Fruit fly (Drosophila melanogaster) whole organism, embryonic: ENCODE data around the gene CG12171.

Experiments
- Adf1 ChIP-seq: fragments of 200-800 bp; sonication (Bioruptor generic); IDR thresholded peaks from 2 replicates; pipeline ENCODE4 v1.3.6; 2022; ENCODE audit warnings: missing biosample characterization, missing genetic modification characterization
- Awh ChIP-seq: fragments of 200-800 bp; sonication (Bioruptor generic); IDR thresholded peaks from 2 replicates; pipeline ENCODE4, ENCODE4 v1.3.6; 2022; ENCODE audit warnings: missing biosample characterization, missing genetic modification characterization
- Bdp1 ChIP-seq: fragments of 200-800 bp; sonication (Bioruptor generic); optimal IDR thresholded peaks from 3 replicates; lab custom pipeline; 2016; ENCODE audit warnings: missing biosample characterization, missing genetic modification characterization
- CG10366 ChIP-seq: fragments of 200-800 bp; sonication (Bioruptor generic); IDR thresholded peaks from 2 replicates; pipeline ENCODE4 v1.3.6; 2022; ENCODE audit warnings: missing biosample characterization, missing genetic modification characterization
- CG10431 ChIP-seq: fragments of 200-800 bp; sonication (Bioruptor generic); optimal IDR thresholded peaks from 3 replicates; lab custom pipeline; 2018; ENCODE audit warnings: missing biosample characterization, mild to moderate bottlenecking, missing genetic modification characterization
- CG10543 ChIP-seq: fragments of 200-800 bp; sonication (Bioruptor generic); optimal IDR thresholded peaks from 3 replicates; lab custom pipeline; 2017; ENCODE audit warnings: missing biosample characterization, mild to moderate bottlenecking, missing genetic modification characterization, moderate library complexity
- CG12744 ChIP-seq: fragments of 200-800 bp; sonication (Bioruptor generic); optimal IDR thresholded peaks from 2 replicates; lab custom pipeline; 2016; ENCODE audit warnings: missing biosample characterization, missing genetic modification characterization
- CG13287 ChIP-seq: fragments of 200-800 bp; sonication (Bioruptor generic); IDR thresholded peaks from 2 replicates; pipeline ENCODE4 v1.3.6; 2022; ENCODE audit warnings: missing biosample characterization, missing genetic modification characterization; ENCODE audit not compliant: partially characterized antibody
- CG15514 ChIP-seq: fragments of 200-800 bp; sonication (Bioruptor generic); optimal IDR thresholded peaks from 3 replicates; lab custom pipeline; 2017; ENCODE audit warnings: missing biosample characterization, missing genetic modification characterization, mild to moderate bottlenecking, moderate library complexity, missing genetic modification reagents
- CG17186 ChIP-seq: fragments of 200-800 bp; sonication (Bioruptor generic); optimal IDR thresholded peaks from 3 replicates; lab custom pipeline; 2017; ENCODE audit warnings: missing biosample characterization, missing genetic modification reagents, missing genetic modification characterization
- CG17361 ChIP-seq: fragments of 200-800 bp; sonication (Bioruptor generic); IDR thresholded peaks from 3 replicates; pipeline ENCODE4 v1.3.6; 2022; ENCODE audit warnings: missing biosample characterization, missing genetic modification characterization
- CG2116 ChIP-seq: fragments of 200-800 bp; sonication (Bioruptor generic); optimal IDR thresholded peaks from 3 replicates; lab custom pipeline; 2018; ENCODE audit warnings: missing biosample characterization, mild to moderate bottlenecking, missing genetic modification characterization
- CG2120 ChIP-seq: fragments of 200-800 bp; sonication (Bioruptor generic); optimal IDR thresholded peaks from 3 replicates; lab custom pipeline; 2016; ENCODE audit warnings: missing biosample characterization, missing genetic modification characterization
- CG3407 ChIP-seq: fragments of 200-800 bp; sonication (Bioruptor generic); optimal IDR thresholded peaks from 2 replicates; lab custom pipeline; 2018; ENCODE audit warnings: missing biosample characterization, mild to moderate bottlenecking, missing genetic modification characterization
- CG34224 ChIP-seq: fragments of 200-800 bp; sonication (Bioruptor generic); IDR thresholded peaks from 3 replicates; pipeline ENCODE4 v1.3.6; 2022; ENCODE audit warnings: missing biosample characterization, missing genetic modification characterization; ENCODE audit not compliant: partially characterized antibody
- CG34376 ChIP-seq: fragments of 200-800 bp; sonication (Bioruptor generic); optimal IDR thresholded peaks from 2 replicates; lab custom pipeline; 2018; ENCODE audit warnings: missing biosample characterization, mild to moderate bottlenecking, missing genetic modification characterization
- CG4730 ChIP-seq: fragments of 200-800 bp; sonication (Bioruptor generic); IDR thresholded peaks from 2 replicates; pipeline ENCODE4 v1.3.6; 2022; ENCODE audit warnings: missing biosample characterization, missing genetic modification characterization
- CG7271 ChIP-seq: fragments of 200-800 bp; sonication (Bioruptor generic); optimal IDR thresholded peaks from 2 replicates; lab custom pipeline; 2018; ENCODE audit warnings: missing biosample characterization, mild to moderate bottlenecking, missing genetic modification characterization, moderate library complexity
- CG8290 ChIP-seq, 3 experiments: fragments of 200-800 bp; sonication (Bioruptor generic); optimal IDR thresholded peaks; 2 replicates each; lab custom pipeline; 2016 to 2019; ENCODE audit warnings: missing biosample characterization in 3 of 3, missing genetic modification characterization in 3 of 3, mild to moderate bottlenecking in 2 of 3, moderate library complexity in 1 of 3
- Dp ChIP-seq: fragments of 200-800 bp; sonication (Bioruptor generic); optimal IDR thresholded peaks from 2 replicates; lab custom pipeline; 2018; ENCODE audit warnings: missing biosample characterization, mild to moderate bottlenecking, missing genetic modification characterization, moderate library complexity
- Dref ChIP-seq: fragments of 200-800 bp; sonication (Bioruptor generic); IDR thresholded peaks from 2 replicates; pipeline ENCODE4 v1.3.6; 2022; ENCODE audit warnings: missing biosample characterization, missing genetic modification characterization
- E2f2 ChIP-seq: fragments of 200-800 bp; sonication (Bioruptor generic); IDR thresholded peaks from 2 replicates; pipeline ENCODE4 v1.3.6; 2022; ENCODE audit warnings: missing biosample characterization, missing genetic modification characterization
- H15 ChIP-seq: fragments of 200-800 bp; sonication (Bioruptor generic); IDR thresholded peaks from 3 replicates; pipeline ENCODE4 v1.3.6; 2022; ENCODE audit warnings: missing biosample characterization, missing genetic modification characterization
- Hmx ChIP-seq: fragments of 200-800 bp; sonication (Bioruptor generic); optimal IDR thresholded peaks from 2 replicates; lab custom pipeline; 2016; ENCODE audit warnings: missing biosample characterization, missing genetic modification characterization
- Kr ChIP-seq: fragments of 200-800 bp; sonication (Bioruptor generic); optimal IDR thresholded peaks from 2 replicates; lab custom pipeline; 2017; ENCODE audit warnings: missing biosample characterization, mild to moderate bottlenecking, missing genetic modification characterization
- Lpt ChIP-seq: fragments of >200 bp; optimal IDR thresholded peaks from 2 replicates; lab custom pipeline; 2018; ENCODE audit warnings: missing biosample characterization, missing genetic modification characterization
- MESR4 ChIP-seq: fragments of 200-800 bp; sonication (Bioruptor generic); optimal IDR thresholded peaks from 2 replicates; lab custom pipeline; 2018; ENCODE audit warnings: missing biosample characterization, mild to moderate bottlenecking, missing genetic modification characterization, moderate library complexity
- Med ChIP-seq: fragments of 200-800 bp; sonication (Bioruptor generic); peaks from one replicate; lab custom pipeline; 2016; ENCODE audit warnings: missing biosample characterization, missing genetic modification characterization, mild to moderate bottlenecking, inconsistent platforms, moderate library complexity
- Myb ChIP-seq: fragments of 200-800 bp; sonication (Bioruptor generic); optimal IDR thresholded peaks from 2 replicates; lab custom pipeline; 2016; ENCODE audit warnings: missing biosample characterization, missing genetic modification characterization
- NC2α ChIP-seq: fragments of 200-800 bp; sonication (Bioruptor generic); optimal IDR thresholded peaks from 2 replicates; lab custom pipeline; 2016; ENCODE audit warnings: missing biosample characterization, missing genetic modification characterization
- NC2β ChIP-seq: fragments of 200-800 bp; sonication (Bioruptor generic); optimal IDR thresholded peaks from 2 replicates; lab custom pipeline; 2016; ENCODE audit warnings: missing biosample characterization, missing genetic modification characterization
- Rfx ChIP-seq: fragments of 200-800 bp; sonication (Bioruptor generic); IDR thresholded peaks from 2 replicates; pipeline ENCODE4 v1.3.6; 2022; ENCODE audit warnings: missing biosample characterization, missing genetic modification characterization
- Stat92E ChIP-seq, 3 experiments: fragments of >200 bp in 2 of 3; fragments of 200-800 bp in 1 of 3; sonication (Bioruptor generic) in 1 of 3; optimal IDR thresholded peaks; 2 replicates each; lab custom pipeline; 2017 to 2019; ENCODE audit warnings: missing biosample characterization in 3 of 3, missing genetic modification characterization in 3 of 3, mild to moderate bottlenecking in 1 of 3, moderate library complexity in 1 of 3
- Xrp1 ChIP-seq: fragments of 200-800 bp; sonication (Bioruptor generic); IDR thresholded peaks from 2 replicates; pipeline ENCODE4 v1.3.6; 2022; ENCODE audit warnings: missing biosample characterization, missing genetic modification characterization
- chif ChIP-seq, 2 experiments: fragments of 200-800 bp; sonication (Bioruptor generic); optimal IDR thresholded peaks; 3 replicates each; lab custom pipeline; 2016; ENCODE audit warnings: missing biosample characterization in 2 of 2, missing genetic modification characterization in 2 of 2
- dysf ChIP-seq: fragments of 200-800 bp; sonication (Bioruptor generic); IDR thresholded peaks from 3 replicates; pipeline ENCODE4 v1.3.6; 2022; ENCODE audit warnings: missing biosample characterization, missing genetic modification characterization
- en ChIP-seq: fragments of 200-800 bp; sonication (Bioruptor generic); optimal IDR thresholded peaks from 2 replicates; lab custom pipeline; 2016; ENCODE audit warnings: missing biosample characterization, missing genetic modification characterization
- ewg ChIP-seq: fragments of 200-800 bp; sonication (Bioruptor generic); optimal IDR thresholded peaks from 3 replicates; lab custom pipeline; 2017; ENCODE audit warnings: mild to moderate bottlenecking, missing biosample characterization, missing genetic modification reagents, missing genetic modification characterization
- ftz-f1 ChIP-seq: fragments of 200-800 bp; sonication (Bioruptor generic); optimal IDR thresholded peaks from 2 replicates; lab custom pipeline; 2016; ENCODE audit warnings: missing biosample characterization, missing genetic modification characterization
- grn ChIP-seq: fragments of 200-800 bp; sonication (Bioruptor generic); optimal IDR thresholded peaks from 3 replicates; lab custom pipeline; 2017; ENCODE audit warnings: missing biosample characterization, missing genetic modification characterization
- knrl ChIP-seq: fragments of 200-800 bp; sonication (Bioruptor generic); IDR thresholded peaks from 3 replicates; pipeline ENCODE4 v1.3.6; 2022; ENCODE audit warnings: missing biosample characterization, missing genetic modification characterization; ENCODE audit not compliant: partially characterized antibody
- pros ChIP-seq: fragments of 200-800 bp; sonication (Bioruptor generic); optimal IDR thresholded peaks from 3 replicates; lab custom pipeline; 2019; ENCODE audit warnings: missing biosample characterization, mild to moderate bottlenecking, missing genetic modification characterization, moderate library complexity
- pzg ChIP-seq: fragments of 200-800 bp; sonication (Bioruptor generic); optimal IDR thresholded peaks from 3 replicates; lab custom pipeline; 2018; ENCODE audit warnings: missing biosample characterization, mild to moderate bottlenecking, missing genetic modification characterization, moderate library complexity
- unc-4 ChIP-seq: fragments of 200-800 bp; sonication (Bioruptor generic); IDR thresholded peaks from 2 replicates; pipeline ENCODE4 v1.3.6; 2022; ENCODE audit warnings: missing biosample characterization, missing genetic modification characterization; ENCODE audit not compliant: partially characterized antibody
- usp ChIP-seq: fragments of >200 bp; optimal IDR thresholded peaks from 2 replicates; lab custom pipeline; 2017; ENCODE audit warnings: missing biosample characterization, missing genetic modification characterization
- wek ChIP-seq: fragments of 200-800 bp; sonication (Bioruptor generic); optimal IDR thresholded peaks from 3 replicates; lab custom pipeline; 2018; ENCODE audit warnings: missing biosample characterization, mild to moderate bottlenecking, missing genetic modification characterization, moderate library complexity

Gene CG12171

dm6 chr3R:5624115-5624878, 9.1 kb upstream of the CG12171 start, which contains the start of the genes Dph4, Spec2 and RpL13A (continued):
- peak; percentile 98 for TF ChIP-seq CG10543 (GFP tag; lab: Kevin White, UChicago)
- peak; percentile 88 for TF ChIP-seq Bdp1 (GFP tag; lab: Kevin White, UChicago)
- TF ChIP-seq Stat92E (GFP tag; optimal IDR thresholded peaks at IDR 0.05; lab: Kevin White, UChicago) = peak in 1 of 3 experiments; percentile 59
- TF ChIP-seq CG17186 (GFP tag; lab: Kevin White, UChicago) = peak; percentile 95
- no peak for TF ChIP-seq dysf (GFP tag; lab: Robert Waterston, UW)
- peak; percentile 44 for TF ChIP-seq pros
- TF ChIP-seq Xrp1 = no peak
- TF ChIP-seq CG10431 (GFP tag; lab: Kevin White, UChicago) = peak; percentile 92
- TF ChIP-seq CG17361 = no peak
- TF ChIP-seq CG7271 = peak; percentile 97
- peak; percentile 93 for TF ChIP-seq ewg (GFP tag; lab: Kevin White, UChicago)
- no peak for TF ChIP-seq Rfx (GFP tag; lab: Robert Waterston, UW)
- peak; percentile 86 for TF ChIP-seq Kr
- peak; percentile 93 for TF ChIP-seq CG12744 (GFP tag; lab: Kevin White, UChicago)
- TF ChIP-seq H15 = no peak
- TF ChIP-seq Adf1 (GFP tag; lab: Robert Waterston, UW) = no peak
- no peak for TF ChIP-seq Awh (GFP tag; lab: Robert Waterston, UW)
- peak; percentile 99 for TF ChIP-seq NC2β (GFP tag; lab: Kevin White, UChicago)
- peak; percentile 39 for TF ChIP-seq Hmx

DNA sequence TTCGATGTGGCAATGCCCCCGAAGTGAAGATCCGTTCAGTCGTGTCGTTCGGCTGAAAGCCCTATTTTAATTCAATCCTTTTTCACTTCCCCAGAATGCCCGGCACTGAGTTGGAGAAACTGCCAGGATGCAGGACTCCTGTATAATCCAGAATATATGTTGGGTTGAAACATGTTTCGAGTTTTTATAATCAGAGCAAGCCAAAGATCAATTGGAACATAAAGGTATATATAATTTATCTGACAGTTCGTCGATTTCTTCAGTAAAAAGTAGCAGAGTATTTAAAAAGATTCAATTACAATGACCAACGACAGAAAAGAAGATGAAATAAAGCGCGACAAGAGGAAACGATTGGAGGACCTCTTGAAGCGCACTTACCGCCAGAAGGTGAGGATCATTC, 5.9 kb upstream of the CG12171 start, which contains the start of gene CG31551:
CG31551 (plus strand) TSS at position 301 of the 400 bp plus-strand sequence.
- TF ChIP-seq en (GFP tag; lab: Kevin White, UChicago) = no peak
- no peak for TF ChIP-seq CG34376
- TF ChIP-seq CG10366 = no peak
- no peak for TF ChIP-seq CG2120
- TF ChIP-seq NC2α (GFP tag; lab: Kevin White, UChicago) = no peak
- TF ChIP-seq Myb (GFP tag; lab: Kevin White, UChicago) = no peak

- TF ChIP-seq Lpt (GFP tag; lab: Kevin White, UChicago) = no peak
- peak; percentile 57 for TF ChIP-seq ftz-f1
- no peak for TF ChIP-seq CG3407 (GFP tag; lab: Kevin White, UChicago)
- peak; percentile 49 for TF ChIP-seq Dref
- peak; percentile 39 for TF ChIP-seq MESR4 (GFP tag; lab: Kevin White, UChicago)
- peak; percentile 13 for TF ChIP-seq CG34376
- TF ChIP-seq CG34224 (GFP tag; lab: Robert Waterston, UW) = 0 out of 3 replicates have a peak, but pooled peaks have one; percentile 41
- TF ChIP-seq CG2116 (GFP tag; lab: Kevin White, UChicago) = peak; percentile 30
- TF ChIP-seq E2f2 = peak; percentile 54
- TF ChIP-seq CG15514 = peak; percentile 32
- no peak for TF ChIP-seq CG4730 (GFP tag; lab: Robert Waterston, UW)
- TF ChIP-seq Dp = peak; percentile 58
- TF ChIP-seq Myb (GFP tag; lab: Kevin White, UChicago) = peak; percentile 87
- TF ChIP-seq knrl (GFP tag; lab: Robert Waterston, UW) = no peak
- TF ChIP-seq chif (GFP tag; optimal IDR thresholded peaks at IDR 0.05; lab: Kevin White, UChicago) = no peak
- TF ChIP-seq CG13287 (GFP tag; lab: Robert Waterston, UW) = peak; percentile 28; the same call in 1 of the 2 replicates
- peak; percentile 80 for TF ChIP-seq Med (GFP tag; lab: Kevin White, UChicago)
- TF ChIP-seq unc-4 (GFP tag; lab: Robert Waterston, UW) = 0 out of 2 replicates have a peak, but pooled peaks have one; percentile 36
- TF ChIP-seq CG12744 (GFP tag; lab: Kevin White, UChicago) = no peak
- TF ChIP-seq grn (GFP tag; lab: Kevin White, UChicago) = no peak
- no peak for TF ChIP-seq usp (GFP tag; lab: Kevin White, UChicago)
- TF ChIP-seq wek (GFP tag; lab: Kevin White, UChicago) = no peak
- TF ChIP-seq CG8290 (GFP tag; optimal IDR thresholded peaks at IDR 0.05; lab: Kevin White, UChicago) = no peak
- TF ChIP-seq CG8290 (tag; optimal IDR thresholded peaks at IDR 0.05; lab: Kevin White, UChicago) = no peak
- TF ChIP-seq pzg = peak; percentile 28
Measured at dm6 chr3R:5632182-5632581, 1.2 kb upstream of the CG12171 start, which contains the start of gene CG31549. CG31549 (plus strand) TSS chr3R:5632192.
